Worm (Caenorhabditis elegans): ENCODE measurements around the gene act-1.

- no peak for TF ChIP-seq blmp-1 (tag; optimal IDR thresholded peaks at IDR 0.05)
- no peak for TF ChIP-seq lsy-2 (tag; optimal IDR thresholded peaks at IDR 0.05)
- no peak for TF ChIP-seq sem-2 (GFP tag; optimal IDR thresholded peaks at IDR 0.05)
- TF ChIP-seq nhr-12 (tag; optimal IDR thresholded peaks at IDR 0.05), result no peak
- no peak for TF ChIP-seq nhr-28 (tag; optimal IDR thresholded peaks at IDR 0.05)
- no peak for TF ChIP-seq mep-1 (tag; optimal IDR thresholded peaks at IDR 0.05)
- TF ChIP-seq nhr-2 (tag; optimal IDR thresholded peaks at IDR 0.05), result no peak
Measured at ce11 chrV:11078874-11079273, 2.0 kb upstream of the act-1 start.
